Fruit fly (Drosophila melanogaster) whole organism, embryonic: ENCODE data around the gene CG33108.

Experiments used
- Ada2b ChIP-seq: fragments of 200-800 bp; sonication (Bioruptor generic); IDR thresholded peaks from 2 replicates; pipeline ENCODE4 v1.3.6; 2022; ENCODE audit warnings: missing biosample characterization, missing genetic modification characterization
- Atf-2 ChIP-seq: fragments of 200-800 bp; sonication (Bioruptor generic); optimal IDR thresholded peaks from 2 replicates; lab custom pipeline; 2016; ENCODE audit warnings: missing biosample characterization, missing genetic modification characterization
- BtbVII ChIP-seq: fragments of 200-800 bp; sonication (Bioruptor generic); optimal IDR thresholded peaks from 3 replicates; lab custom pipeline; 2017; ENCODE audit warnings: missing biosample characterization, mild to moderate bottlenecking, missing genetic modification characterization
- Bteb2 ChIP-seq: fragments of 200-800 bp; sonication (Bioruptor generic); optimal IDR thresholded peaks from 2 replicates; lab custom pipeline; 2016; ENCODE audit warnings: missing biosample characterization, missing genetic modification characterization
- CG10274 ChIP-seq: fragments of 200-800 bp; sonication (Bioruptor generic); optimal IDR thresholded peaks from 3 replicates; lab custom pipeline; 2017; ENCODE audit warnings: missing biosample characterization, mild to moderate bottlenecking, missing genetic modification characterization
- CG10321 ChIP-seq: fragments of 200-800 bp; sonication (Bioruptor generic); IDR thresholded peaks from 2 replicates; pipeline ENCODE4 v1.3.6; 2022; ENCODE audit warnings: missing biosample characterization, missing genetic modification characterization
- CG10959 ChIP-seq: fragments of 200-800 bp; sonication (Bioruptor generic); IDR thresholded peaks from 2 replicates; pipeline ENCODE4 v1.3.6; 2022; ENCODE audit warnings: missing biosample characterization, missing genetic modification characterization
- CG14050 ChIP-seq: fragments of 200-800 bp; sonication (Bioruptor generic); IDR thresholded peaks from 3 replicates; pipeline ENCODE4 v1.3.6; 2022; ENCODE audit warnings: missing biosample characterization, missing genetic modification characterization
- CG15269 ChIP-seq: fragments of 200-800 bp; sonication (Bioruptor generic); optimal IDR thresholded peaks from 2 replicates; lab custom pipeline; 2018; ENCODE audit warnings: missing biosample characterization, mild to moderate bottlenecking, missing genetic modification characterization, moderate library complexity
- CG15696 ChIP-seq: fragments of 200-800 bp; sonication (Bioruptor generic); optimal IDR thresholded peaks from 2 replicates; lab custom pipeline; 2019; ENCODE audit warnings: missing biosample characterization, mild to moderate bottlenecking, missing genetic modification characterization, moderate library complexity
- CG16815 ChIP-seq: fragments of 200-800 bp; sonication (Bioruptor generic); optimal IDR thresholded peaks from 3 replicates; lab custom pipeline; 2017; ENCODE audit warnings: missing biosample characterization, mild to moderate bottlenecking, missing genetic modification characterization
- CG30020 ChIP-seq: fragments of 200-800 bp; optimal IDR thresholded peaks from 2 replicates; lab custom pipeline; 2019; ENCODE audit warnings: missing biosample characterization, mild to moderate bottlenecking, missing genetic modification characterization, moderate library complexity
- CG42726 ChIP-seq: fragments of 200-800 bp; sonication (Bioruptor generic); IDR thresholded peaks from 2 replicates; pipeline ENCODE4 v1.3.6; 2022; ENCODE audit warnings: missing biosample characterization, missing genetic modification characterization; ENCODE audit not compliant: partially characterized antibody
- CG4730 ChIP-seq: fragments of 200-800 bp; sonication (Bioruptor generic); IDR thresholded peaks from 2 replicates; pipeline ENCODE4 v1.3.6; 2022; ENCODE audit warnings: missing biosample characterization, missing genetic modification characterization
- CG7271 ChIP-seq: fragments of 200-800 bp; sonication (Bioruptor generic); optimal IDR thresholded peaks from 2 replicates; lab custom pipeline; 2018; ENCODE audit warnings: missing biosample characterization, mild to moderate bottlenecking, missing genetic modification characterization, moderate library complexity
- CG8388 ChIP-seq: fragments of 200-800 bp; sonication (Bioruptor generic); optimal IDR thresholded peaks from 2 replicates; lab custom pipeline; 2019; ENCODE audit warnings: missing biosample characterization, mild to moderate bottlenecking, missing genetic modification characterization, moderate library complexity
- CG9437 ChIP-seq: fragments of 200-800 bp; sonication (Bioruptor generic); optimal IDR thresholded peaks from 2 replicates; lab custom pipeline; 2018; ENCODE audit warnings: missing biosample characterization, mild to moderate bottlenecking, missing genetic modification characterization
- D ChIP-seq, 2 experiments: fragments of 200-800 bp in 1 of 2; fragments of >200 bp in 1 of 2; sonication (Bioruptor generic) in 1 of 2; optimal IDR thresholded peaks; 2 replicates in 1 of 2; 3 replicates in 1 of 2; lab custom pipeline; 2017; ENCODE audit warnings: mild to moderate bottlenecking in 1 of 2, missing biosample characterization in 1 of 2, missing genetic modification characterization in 1 of 2, missing genetic modification reagents in 1 of 2
- Dek ChIP-seq: fragments of 200-800 bp; sonication (Bioruptor generic); optimal IDR thresholded peaks from 3 replicates; lab custom pipeline; 2019; ENCODE audit warnings: missing biosample characterization, mild to moderate bottlenecking, missing genetic modification characterization, moderate library complexity
- Dll ChIP-seq: fragments of 200-800 bp; sonication (Bioruptor generic); IDR thresholded peaks from 4 replicates; pipeline ENCODE4 v1.3.6; 2022; ENCODE audit warnings: missing biosample characterization, missing genetic modification characterization; ENCODE audit not compliant: partially characterized antibody
- Dref ChIP-seq: fragments of 200-800 bp; sonication (Bioruptor generic); IDR thresholded peaks from 2 replicates; pipeline ENCODE4 v1.3.6; 2022; ENCODE audit warnings: missing biosample characterization, missing genetic modification characterization
- Elba2 ChIP-seq: fragments of 200-800 bp; sonication (Bioruptor generic); optimal IDR thresholded peaks from 3 replicates; lab custom pipeline; 2016; ENCODE audit warnings: missing biosample characterization, missing genetic modification characterization
- GATAe ChIP-seq: fragments of 200-800 bp; sonication (Bioruptor generic); conservative IDR thresholded peaks from 2 replicates; pipeline ENCODE4 v1.3.6; 2022; ENCODE audit warnings: missing biosample characterization, missing genetic modification characterization
- HLHmδ ChIP-seq: fragments of 200-800 bp; sonication (Bioruptor generic); optimal IDR thresholded peaks from 2 replicates; lab custom pipeline; 2018; ENCODE audit warnings: missing biosample characterization, mild to moderate bottlenecking, missing genetic modification characterization, moderate library complexity
- Neu2 ChIP-seq: fragments of 200-800 bp; sonication (Bioruptor generic); optimal IDR thresholded peaks from 3 replicates; lab custom pipeline; 2016; ENCODE audit warnings: missing biosample characterization, missing genetic modification characterization, borderline replicate concordance
- Nf-YB ChIP-seq: fragments of 200-800 bp; sonication (Bioruptor generic); optimal IDR thresholded peaks from 3 replicates; lab custom pipeline; 2019; ENCODE audit warnings: missing biosample characterization, mild to moderate bottlenecking, missing genetic modification characterization, moderate library complexity
- Oaz ChIP-seq: fragments of 200-800 bp; sonication (Bioruptor generic); IDR thresholded peaks from 2 replicates; pipeline ENCODE4 v1.3.6; 2022; ENCODE audit warnings: missing biosample characterization, missing genetic modification characterization
- Rx ChIP-seq: fragments of 200-800 bp; sonication (Bioruptor generic); IDR thresholded peaks from 2 replicates; pipeline ENCODE4 v1.3.6; 2022; ENCODE audit warnings: missing biosample characterization, missing genetic modification characterization
- chm ChIP-seq: fragments of 200-800 bp; sonication (Bioruptor generic); IDR thresholded peaks from 2 replicates; pipeline ENCODE4 v1.3.6; 2022; ENCODE audit warnings: missing biosample characterization, missing genetic modification characterization
- corto ChIP-seq: fragments of 200-800 bp; sonication (Bioruptor generic); optimal IDR thresholded peaks from 2 replicates; lab custom pipeline; 2016; ENCODE audit warnings: missing biosample characterization, mild to moderate bottlenecking, missing genetic modification characterization, moderate library complexity
- crc ChIP-seq: fragments of 200-800 bp; sonication (Bioruptor generic); optimal IDR thresholded peaks from 2 replicates; lab custom pipeline; 2016; ENCODE audit warnings: missing biosample characterization, missing genetic modification characterization
- danr ChIP-seq: fragments of 200-800 bp; sonication (Bioruptor generic); IDR thresholded peaks from 2 replicates; pipeline ENCODE4 v1.3.6; 2022; ENCODE audit warnings: missing biosample characterization, missing genetic modification characterization
- fd64A ChIP-seq: fragments of 200-800 bp; sonication (Bioruptor generic); optimal IDR thresholded peaks from 3 replicates; lab custom pipeline; 2018; ENCODE audit warnings: missing biosample characterization, mild to moderate bottlenecking, missing genetic modification characterization
- gce ChIP-seq: fragments of 200-800 bp; sonication (Bioruptor generic); IDR thresholded peaks from 3 replicates; pipeline ENCODE4 v1.3.6; 2022; ENCODE audit warnings: missing biosample characterization, missing genetic modification characterization
- gt ChIP-seq: fragments of 200-800 bp; sonication (Bioruptor generic); IDR thresholded peaks from 2 replicates; pipeline ENCODE4 v1.3.6; 2022; ENCODE audit warnings: missing biosample characterization, missing genetic modification characterization
- h ChIP-seq: fragments of >200 bp; optimal IDR thresholded peaks from 2 replicates; lab custom pipeline; 2017
- knrl ChIP-seq: fragments of 200-800 bp; sonication (Bioruptor generic); IDR thresholded peaks from 3 replicates; pipeline ENCODE4 v1.3.6; 2022; ENCODE audit warnings: missing biosample characterization, missing genetic modification characterization; ENCODE audit not compliant: partially characterized antibody
- lola ChIP-seq, 3 experiments: fragments of >200 bp in 2 of 3; fragments of 200-800 bp in 1 of 3; sonication (Bioruptor generic) in 1 of 3; optimal IDR thresholded peaks; 2 replicates each; lab custom pipeline; 2017 to 2019; ENCODE audit warnings: missing biosample characterization in 3 of 3, missing genetic modification characterization in 3 of 3, mild to moderate bottlenecking in 1 of 3, moderate library complexity in 1 of 3
- lov ChIP-seq, 2 experiments: fragments of 200-800 bp in 1 of 2; fragments of >200 bp in 1 of 2; sonication (Bioruptor generic) in 1 of 2; IDR thresholded peaks in 1 of 2; optimal IDR thresholded peaks in 1 of 2; 2 replicates in 1 of 2; 3 replicates in 1 of 2; pipeline versions ENCODE4 v1.3.6 to Lab custom; 2017 to 2022; ENCODE audit warnings: missing biosample characterization in 1 of 2, missing genetic modification characterization in 1 of 2
- pan ChIP-seq, 4 experiments: fragments of >200 bp in 3 of 4; fragments of 200-800 bp in 1 of 4; sonication (Bioruptor generic) in 1 of 4; optimal IDR thresholded peaks in 3 of 4; IDR thresholded peaks in 1 of 4; 2 replicates each; pipeline versions ENCODE4 v1.3.6 to Lab custom; 2017 to 2022; ENCODE audit warnings: missing biosample characterization in 2 of 4, missing genetic modification characterization in 2 of 4, mixed read lengths in 1 of 4
- pb ChIP-seq: fragments of 200-800 bp; sonication (Bioruptor generic); optimal IDR thresholded peaks from 3 replicates; lab custom pipeline; 2016; ENCODE audit warnings: missing biosample characterization, missing genetic modification characterization
- pho ChIP-seq: fragments of 200-800 bp; sonication (Bioruptor generic); optimal IDR thresholded peaks from 2 replicates; lab custom pipeline; 2016; ENCODE audit warnings: missing biosample characterization, missing genetic modification characterization
- rib ChIP-seq: fragments of 200-800 bp; sonication (Bioruptor generic); IDR thresholded peaks from 2 replicates; pipeline ENCODE4 v1.3.6; 2022; ENCODE audit warnings: missing biosample characterization, missing genetic modification characterization
- toy ChIP-seq: fragments of 200-800 bp; sonication (Bioruptor generic); IDR thresholded peaks from 2 replicates; pipeline ENCODE4 v1.3.6; 2022; ENCODE audit warnings: missing biosample characterization, missing genetic modification characterization
- tup ChIP-seq: fragments of 200-800 bp; sonication (Bioruptor generic); optimal IDR thresholded peaks from 2 replicates; lab custom pipeline; 2016; ENCODE audit warnings: missing biosample characterization, mild to moderate bottlenecking, missing genetic modification characterization, moderate library complexity
- vnd ChIP-seq: fragments of 200-800 bp; sonication (Bioruptor generic); IDR thresholded peaks from 3 replicates; pipeline ENCODE4 v1.3.6; 2022; ENCODE audit warnings: missing biosample characterization, missing genetic modification characterization; ENCODE audit not compliant: partially characterized antibody
- zf30C ChIP-seq: fragments of 200-800 bp; sonication (Bioruptor generic); optimal IDR thresholded peaks from 3 replicates; lab custom pipeline; 2018; ENCODE audit warnings: missing biosample characterization, mild to moderate bottlenecking, missing genetic modification characterization

Gene CG33108

dm6 chr3R:23992823-23993797 lies 2.3 kb upstream of the CG33108 start, which contains the start of the genes Epp and Rab7 (continued):
- TF ChIP-seq pan (optimal IDR thresholded peaks at IDR 0.05; lab: Kevin White, UChicago) (no peak), pan (GFP tag; optimal IDR thresholded peaks at IDR 0.05 in 1 of 2, IDR thresholded peaks at IDR 0.05 in 1 of 2) (no peak), CG10321 (GFP tag; lab: Robert Waterston, UW) (peak; percentile 46; the same call in 1 of the 2 replicates), GATAe (GFP tag; lab: Robert Waterston, UW) (no peak), rib (GFP tag; lab: Robert Waterston, UW) (no peak), Neu2 (no peak), D (optimal IDR thresholded peaks at IDR 0.05; lab: Kevin White, UChicago) (no peak), D (GFP tag; optimal IDR thresholded peaks at IDR 0.05; lab: Kevin White, UChicago) (no peak), crc (GFP tag; lab: Kevin White, UChicago) (no peak), Dref (GFP tag; lab: Robert Waterston, UW) (peak; percentile 92), Rx (GFP tag; lab: Robert Waterston, UW) (0 out of 2 replicates have a peak, but pooled peaks have one; percentile 2), CG15269 (tag; lab: Kevin White, UChicago) (no peak), danr (GFP tag; lab: Robert Waterston, UW) (no peak), Bteb2 (peak; percentile 59), fd64A (GFP tag; lab: Kevin White, UChicago) (no peak), pb (GFP tag; lab: Kevin White, UChicago) (peak; percentile 51), gce (GFP tag; lab: Robert Waterston, UW) (no peak), CG8388 (GFP tag; lab: Kevin White, UChicago) (no peak), chm (GFP tag; lab: Robert Waterston, UW) (peak; percentile 58; the same call in 1 of the 2 replicates), CG10274 (GFP tag; lab: Kevin White, UChicago) (no peak), Oaz (GFP tag; lab: Robert Waterston, UW) (no peak), knrl (GFP tag; lab: Robert Waterston, UW) (peak; percentile 91), CG10959 (no peak), zf30C (GFP tag; lab: Kevin White, UChicago) (no peak), CG4730 (GFP tag; lab: Robert Waterston, UW) (no peak), CG14050 (GFP tag; lab: Robert Waterston, UW) (no peak), Nf-YB (GFP tag; lab: Kevin White, UChicago) (peak; percentile 45), CG9437 (GFP tag; lab: Kevin White, UChicago) (peak; percentile 22), toy (GFP tag; lab: Robert Waterston, UW) (no peak), CG7271 (tag; lab: Kevin White, UChicago) (peak; percentile 28), pho (GFP tag; lab: Kevin White, UChicago) (peak; percentile 66), gt (no peak), lov (optimal IDR thresholded peaks at IDR 0.05; lab: Kevin White, UChicago) (no peak), lov (GFP tag; IDR thresholded peaks at IDR 0.05; lab: Robert Waterston, UW) (no peak), lola (GFP tag; optimal IDR thresholded peaks at IDR 0.05; lab: Kevin White, UChicago) (no peak), CG15696 (tag; lab: Kevin White, UChicago) (no peak), corto (GFP tag; lab: Kevin White, UChicago) (peak; percentile 13), BtbVII (GFP tag; lab: Kevin White, UChicago) (no peak), HLHmδ (no peak), Dll (GFP tag; lab: Robert Waterston, UW) (peak; percentile 89), h (lab: Kevin White, UChicago) (no peak), Atf-2 (GFP tag; lab: Kevin White, UChicago) (no peak), tup (GFP tag; lab: Kevin White, UChicago) (no peak), CG42726 (peak; percentile 93), Ada2b (no peak), vnd (GFP tag; lab: Robert Waterston, UW) (peak; percentile 91), CG30020 (tag; lab: Kevin White, UChicago) (peak; percentile 44), CG16815 (GFP tag; lab: Kevin White, UChicago) (no peak), Elba2 (GFP tag; lab: Kevin White, UChicago) (no peak), Dek (tag; lab: Kevin White, UChicago) (no peak)
